Worm (Caenorhabditis elegans) whole organism, L4 larva: Measurements from ENCODE around the gene nmad-1.

Experiments
- F44E2.7 ChIP-seq: fragments of 200-800 bp; sonication (Bioruptor generic); IDR thresholded peaks from 2 replicates; pipeline ENCODE4 v2.1.2; 2022; ENCODE audit warnings: missing genetic modification characterization, missing compliant biosample characterization
- T20F7.1 ChIP-seq: fragments of 200-800 bp; sonication (Bioruptor generic); optimal IDR thresholded peaks from 2 replicates; lab custom pipeline; 2018; ENCODE audit warnings: mild to moderate bottlenecking, missing genetic modification characterization, missing compliant biosample characterization
- Y48G9A.11 ChIP-seq: fragments of 200-800 bp; sonication (Bioruptor generic); IDR thresholded peaks from 2 replicates; pipeline ENCODE4 v1.3.6; 2022; ENCODE audit warnings: missing genetic modification reagents, missing genetic modification characterization, missing compliant biosample characterization
- Y5F2A.4 ChIP-seq: fragments of 200-800 bp; sonication (Bioruptor generic); optimal IDR thresholded peaks from 2 replicates; lab custom pipeline; 2018; ENCODE audit warnings: mild to moderate bottlenecking, missing genetic modification characterization, missing compliant biosample characterization
- aha-1 ChIP-seq: fragments of 150-350 bp; peaks from one replicate; lab custom pipeline; 2014; ENCODE audit warnings: missing biosample characterization, missing genetic modification characterization
- aly-2 ChIP-seq: sonication (generic microtip); optimal IDR thresholded peaks from 2 replicates; lab custom pipeline; 2018; ENCODE audit warnings: missing biosample characterization, missing genetic modification characterization
- ama-1 ChIP-seq: fragments of 150-350 bp; optimal IDR thresholded peaks from 2 replicates; lab custom pipeline; 2014; ENCODE audit warnings: inconsistent platforms, mixed read lengths
- arid-1 ChIP-seq: fragments of 200-800 bp; sonication (Bioruptor generic); conservative IDR thresholded peaks from 2 replicates; pipeline ENCODE4 v1.3.6; 2022; ENCODE audit warnings: missing genetic modification reagents, missing genetic modification characterization, missing compliant biosample characterization
- ceh-32 ChIP-seq: sonication (generic microtip); optimal IDR thresholded peaks from 2 replicates; lab custom pipeline; 2016; ENCODE audit warnings: mild to moderate bottlenecking, missing genetic modification characterization, missing compliant biosample characterization; ENCODE audit not compliant: poor library complexity
- ces-1 ChIP-seq: fragments of 150-350 bp; sonication (generic microtip); optimal IDR thresholded peaks from 4 replicates; lab custom pipeline; 2014; ENCODE audit warnings: missing biosample characterization, missing genetic modification reagents, missing genetic modification characterization
- daf-16 ChIP-seq, 3 experiments: sonication (generic microtip); optimal IDR thresholded peaks; 2 replicates each; lab custom pipeline; 2016 to 2017; ENCODE audit warnings: missing genetic modification characterization in 3 of 3, missing genetic modification reagents in 3 of 3, mild to moderate bottlenecking in 2 of 3, missing compliant biosample characterization in 2 of 3, missing biosample characterization in 1 of 3, moderate library complexity in 1 of 3
- daf-19 ChIP-seq: fragments of 200-800 bp; sonication (Bioruptor generic); conservative IDR thresholded peaks from 2 replicates; pipeline ENCODE4 v1.3.6; 2022; ENCODE audit warnings: missing genetic modification characterization, missing compliant biosample characterization
- dmd-6 ChIP-seq: fragments of 200-800 bp; sonication (Bioruptor generic); IDR thresholded peaks from 2 replicates; pipeline ENCODE4 v1.3.6; 2022; ENCODE audit warnings: missing genetic modification reagents, missing genetic modification characterization, missing compliant biosample characterization
- duxl-1 ChIP-seq: sonication (generic microtip); optimal IDR thresholded peaks from 2 replicates; lab custom pipeline; 2016; ENCODE audit warnings: mild to moderate bottlenecking, missing genetic modification characterization, moderate library complexity, missing compliant biosample characterization; ENCODE audit not compliant: poor library complexity
- dve-1 ChIP-seq: sonication (generic microtip); optimal IDR thresholded peaks from 2 replicates; lab custom pipeline; 2017; ENCODE audit warnings: antibody characterized with exemption, mild to moderate bottlenecking, missing genetic modification characterization, missing compliant biosample characterization; ENCODE audit not compliant: insufficient read depth
- egl-43 ChIP-seq: fragments of 200-800 bp; sonication (Bioruptor generic); IDR thresholded peaks from 2 replicates; pipeline ENCODE4 v1.3.6; 2022; ENCODE audit warnings: missing genetic modification reagents, missing genetic modification characterization, missing compliant biosample characterization
- hif-1 ChIP-seq, 2 experiments: sonication (generic microtip); optimal IDR thresholded peaks; 2 replicates each; lab custom pipeline; 2016 to 2017; ENCODE audit warnings: missing compliant biosample characterization in 2 of 2, missing genetic modification characterization in 2 of 2, missing genetic modification reagents in 2 of 2, missing genotype in 2 of 2, mild to moderate bottlenecking in 1 of 2
- hlh-30 ChIP-seq: sonication (generic microtip); optimal IDR thresholded peaks from 2 replicates; lab custom pipeline; 2017; ENCODE audit warnings: antibody characterized with exemption, mild to moderate bottlenecking, missing genetic modification characterization, missing compliant biosample characterization; ENCODE audit not compliant: insufficient read depth
- jun-1 ChIP-seq: fragments of 150-350 bp; optimal IDR thresholded peaks from 2 replicates; lab custom pipeline; 2014; ENCODE audit warnings: missing biosample characterization, missing genetic modification reagents, missing genetic modification characterization
- lim-7 ChIP-seq: fragments of 200-800 bp; sonication (Bioruptor generic); IDR thresholded peaks from 2 replicates; pipeline ENCODE4 v1.3.6; 2022; ENCODE audit warnings: missing genetic modification characterization, missing compliant biosample characterization
- lin-29 ChIP-seq: fragments of 200-800 bp; sonication (Bioruptor generic); IDR thresholded peaks from 2 replicates; pipeline ENCODE4 v1.3.6; 2022; ENCODE audit warnings: missing genetic modification reagents, missing genetic modification characterization, missing compliant biosample characterization
- lir-3 ChIP-seq: sonication (generic microtip); optimal IDR thresholded peaks from 2 replicates; lab custom pipeline; 2016; ENCODE audit warnings: mild to moderate bottlenecking, missing genetic modification characterization, missing compliant biosample characterization
- mdl-1 ChIP-seq, 2 experiments: fragments of 150-350 bp in 1 of 2; sonication (generic microtip) in 1 of 2; optimal IDR thresholded peaks; 2 replicates each; lab custom pipeline; 2014 to 2017; ENCODE audit warnings: missing biosample characterization in 2 of 2, missing genetic modification characterization in 2 of 2
- mep-1 ChIP-seq: fragments of 150-350 bp; sonication (generic microtip); optimal IDR thresholded peaks from 3 replicates; lab custom pipeline; 2014; ENCODE audit warnings: missing biosample characterization, missing genetic modification characterization
- mes-2 ChIP-seq: sonication (generic microtip); optimal IDR thresholded peaks from 2 replicates; lab custom pipeline; 2016; ENCODE audit warnings: missing genotype, mild to moderate bottlenecking, missing genetic modification characterization, missing compliant biosample characterization; ENCODE audit not compliant: poor library complexity, severe bottlenecking
- nhr-102 ChIP-seq: sonication (generic microtip); optimal IDR thresholded peaks from 2 replicates; lab custom pipeline; 2016; ENCODE audit warnings: mild to moderate bottlenecking, missing genetic modification characterization, moderate library complexity, missing compliant biosample characterization
- nhr-41 ChIP-seq: fragments of 200-800 bp; sonication (Bioruptor generic); IDR thresholded peaks from 2 replicates; pipeline ENCODE4 v1.3.6; 2022; ENCODE audit warnings: missing genetic modification reagents, missing genetic modification characterization, missing compliant biosample characterization
- nhr-76 ChIP-seq: fragments of 150-350 bp; optimal IDR thresholded peaks from 2 replicates; lab custom pipeline; 2014; ENCODE audit warnings: missing biosample characterization, missing genetic modification characterization
- nhr-77 ChIP-seq: fragments of 150-350 bp; optimal IDR thresholded peaks from 2 replicates; lab custom pipeline; 2014; ENCODE audit warnings: missing biosample characterization, missing genetic modification characterization
- pha-4 ChIP-seq, 2 experiments: fragments of 150-350 bp in 1 of 2; fragments of 200-800 bp in 1 of 2; sonication (Bioruptor generic) in 1 of 2; IDR thresholded peaks in 1 of 2; optimal IDR thresholded peaks in 1 of 2; 2 replicates each; pipeline versions ENCODE4 v1.3.6 to Lab custom; 2014 to 2022; ENCODE audit warnings: missing genetic modification characterization in 2 of 2, missing genetic modification reagents in 2 of 2, missing biosample characterization in 1 of 2, missing compliant biosample characterization in 1 of 2
- php-3 ChIP-seq: fragments of 200-800 bp; sonication (Bioruptor generic); IDR thresholded peaks from 2 replicates; pipeline ENCODE4 v1.3.6; 2022; ENCODE audit warnings: missing genetic modification reagents, missing genetic modification characterization, missing compliant biosample characterization
- pqm-1 ChIP-seq: sonication (generic microtip); optimal IDR thresholded peaks from 2 replicates; lab custom pipeline; 2017; ENCODE audit warnings: missing biosample characterization, missing genetic modification characterization
- rbr-2 ChIP-seq: sonication (generic microtip); optimal IDR thresholded peaks from 2 replicates; lab custom pipeline; 2016; ENCODE audit warnings: missing genotype, missing genetic modification characterization, missing compliant biosample characterization
- set-16 ChIP-seq: fragments of 200-800 bp; sonication (Bioruptor generic); IDR thresholded peaks from 2 replicates; pipeline ENCODE4 v1.3.6; 2022; ENCODE audit warnings: missing genetic modification reagents, missing genetic modification characterization, missing compliant biosample characterization
- unc-62 ChIP-seq, 3 experiments: fragments of 150-350 bp in 1 of 3; sonication (generic microtip); optimal IDR thresholded peaks in 2 of 3; peaks in 1 of 3; 1 replicate in 1 of 3; 2 replicates in 2 of 3; lab custom pipeline; 2014 to 2017; ENCODE audit warnings: missing biosample characterization in 3 of 3, missing genetic modification characterization in 3 of 3, missing genetic modification reagents in 3 of 3, missing genotype in 1 of 3
- vab-7 ChIP-seq: fragments of 200-800 bp; sonication (Bioruptor generic); IDR thresholded peaks from 2 replicates; pipeline ENCODE4 v1.3.6; 2022; ENCODE audit warnings: missing genetic modification reagents, missing genetic modification characterization, missing compliant biosample characterization
- zfp-3 ChIP-seq: fragments of 200-800 bp; sonication (Bioruptor generic); conservative IDR thresholded peaks from 2 replicates; pipeline ENCODE4 v1.3.6; 2022; ENCODE audit warnings: missing genetic modification reagents, missing genetic modification characterization, missing compliant biosample characterization
- zip-2 ChIP-seq: fragments of 150-350 bp; optimal IDR thresholded peaks from 2 replicates; lab custom pipeline; 2014; ENCODE audit warnings: missing biosample characterization, missing genetic modification characterization

The nmad-1 gene

ce11 chrIII:5506023-5506597 is 48.6 kb downstream of the nmad-1 start (continued):
- TF ChIP-seq php-3 (GFP tag; lab: Robert Waterston, UW) (peak; percentile 38), lir-3 (tag; lab: Kevin White, UChicago) (no peak), rbr-2 (tag; lab: Kevin White, UChicago) (peak; percentile 4), dmd-6 (GFP tag; lab: Robert Waterston, UW) (peak; percentile 7; the same call in 1 of the 2 replicates)

- TF ChIP-seq nhr-77 (tag; lab: Kevin White, UChicago) (peak; percentile 54), Y5F2A.4 (GFP tag; lab: Kevin White, UChicago) (no peak), ama-1 (no peak), jun-1 (tag; lab: Kevin White, UChicago) (no peak), aha-1 (tag; lab: Kevin White, UChicago) (peak; percentile 88), zfp-3 (GFP tag; lab: Robert Waterston, UW) (peak; percentile 29), vab-7 (no peak), lin-29 (GFP tag; lab: Robert Waterston, UW) (0 out of 2 replicates have a peak, but pooled peaks have one; percentile 7), lim-7 (GFP tag; lab: Robert Waterston, UW) (0 out of 2 replicates have a peak, but pooled peaks have one; percentile 51), Y48G9A.11 (no peak), egl-43 (peak; percentile 35; the same call in 1 of the 2 replicates), pha-4 (GFP tag; IDR thresholded peaks at IDR 0.05; lab: Robert Waterston, UW) (peak; percentile 7; the same call in 1 of the 2 replicates), pha-4 (tag; optimal IDR thresholded peaks at IDR 0.05; lab: Kevin White, UChicago) (no peak), mdl-1 (tag; optimal IDR thresholded peaks at IDR 0.05; lab: Kevin White, UChicago) (no peak)
Observed at ce11 chrIII:5505474-5506022, 49.2 kb downstream of the nmad-1 start.

ce11 chrIII:5504725-5505473 is 49.8 kb downstream of the nmad-1 start:
- TF ChIP-seq egl-43: 0 out of 2 replicates have a peak, but pooled peaks have one; percentile 17
- TF ChIP-seq pha-4 (GFP tag; IDR thresholded peaks at IDR 0.05; lab: Robert Waterston, UW): 0 out of 2 replicates have a peak, but pooled peaks have one; percentile 6
- no peak for TF ChIP-seq pha-4 (tag; optimal IDR thresholded peaks at IDR 0.05; lab: Kevin White, UChicago)
- TF ChIP-seq php-3 (GFP tag; lab: Robert Waterston, UW): peak; percentile 19; the same call in 1 of the 2 replicates
- no peak for TF ChIP-seq mep-1 (tag; lab: Kevin White, UChicago)
- TF ChIP-seq daf-19 (GFP tag; lab: Robert Waterston, UW): peak; percentile 41; the same call in 1 of the 2 replicates
- peak in 1 of 2 experiments; percentile 88 for TF ChIP-seq unc-62 (GFP tag; optimal IDR thresholded peaks at IDR 0.05 in 1 of 2; lab: Kevin White, UChicago)
- no peak for TF ChIP-seq unc-62 (tag; optimal IDR thresholded peaks at IDR 0.05; lab: Kevin White, UChicago)
- no peak for TF ChIP-seq aly-2 (tag; lab: Kevin White, UChicago)
- no peak for TF ChIP-seq arid-1 (GFP tag; lab: Robert Waterston, UW)
- peak; percentile 89 for TF ChIP-seq set-16 (GFP tag; lab: Robert Waterston, UW)
- no peak for TF ChIP-seq daf-16 (GFP tag; optimal IDR thresholded peaks at IDR 0.05; lab: Kevin White, UChicago)
- peak; percentile 9 for TF ChIP-seq daf-16 (tag; optimal IDR thresholded peaks at IDR 0.05; lab: Kevin White, UChicago)
- TF ChIP-seq vab-7: no peak
- TF ChIP-seq F44E2.7 (GFP tag; lab: Robert Waterston, UW): no peak
- TF ChIP-seq duxl-1 (tag; lab: Kevin White, UChicago): peak; percentile 24
- no peak for TF ChIP-seq T20F7.1 (GFP tag; lab: Kevin White, UChicago)

ce11 chrIII:5504164-5504563 is 50.6 kb downstream of the nmad-1 start:
- TF ChIP-seq zip-2 (tag; lab: Kevin White, UChicago) (no peak), ceh-32 (tag; lab: Kevin White, UChicago) (no peak), nhr-102 (tag; lab: Kevin White, UChicago) (no peak), hlh-30 (peak; percentile 52), mes-2 (tag; lab: Kevin White, UChicago) (peak; percentile 46), mdl-1 (tag; optimal IDR thresholded peaks at IDR 0.05; lab: Kevin White, UChicago) (peak in 1 of 2 experiments; percentile 41), ces-1 (GFP tag; lab: Kevin White, UChicago) (peak; percentile 43), ama-1 (peak; percentile 83), dve-1 (tag; lab: Kevin White, UChicago) (peak; percentile 77), hif-1 (tag; optimal IDR thresholded peaks at IDR 0.05; lab: Kevin White, UChicago) (peak in 1 of 2 experiments; percentile 14), jun-1 (tag; lab: Kevin White, UChicago) (no peak), vab-7 (no peak), duxl-1 (tag; lab: Kevin White, UChicago) (no peak), nhr-76 (no peak), pqm-1 (tag; lab: Kevin White, UChicago) (peak; percentile 31), rbr-2 (tag; lab: Kevin White, UChicago) (peak; percentile 36), nhr-41 (no peak)
